Worm (Caenorhabditis elegans) whole organism, L4 larva: Measurements from ENCODE around the gene C39E9.12.
A peak's percentile ranks its signal among the peaks of the same experiment; 100 is the strongest.

ENCODE experiments used
- F10B5.3 ChIP-seq: sonication (generic microtip); optimal IDR thresholded peaks from 2 replicates; lab custom pipeline; 2016; ENCODE audit warnings: mild to moderate bottlenecking, missing genetic modification characterization, missing compliant biosample characterization
- F26F4.8 ChIP-seq: fragments of 200-800 bp; sonication (Bioruptor generic); conservative IDR thresholded peaks from 2 replicates; pipeline ENCODE4 v1.3.6; 2022; ENCODE audit warnings: missing genetic modification characterization, missing compliant biosample characterization
- R02D3.7 ChIP-seq: fragments of 150-350 bp; sonication (generic microtip); optimal IDR thresholded peaks from 3 replicates; lab custom pipeline; 2014; ENCODE audit warnings: missing biosample characterization, missing genetic modification characterization
- T20F7.1 ChIP-seq: fragments of 200-800 bp; sonication (Bioruptor generic); optimal IDR thresholded peaks from 2 replicates; lab custom pipeline; 2018; ENCODE audit warnings: mild to moderate bottlenecking, missing genetic modification characterization, missing compliant biosample characterization
- Y75B8A.6 ChIP-seq: fragments of 200-800 bp; sonication (Bioruptor generic); IDR thresholded peaks from 2 replicates; pipeline ENCODE4 v1.3.6; 2022; ENCODE audit warnings: missing genetic modification reagents, missing genetic modification characterization, missing compliant biosample characterization
- ZK337.2 ChIP-seq: fragments of 200-800 bp; sonication (Bioruptor generic); IDR thresholded peaks from 2 replicates; pipeline ENCODE4 v1.3.6; 2022; ENCODE audit warnings: missing genetic modification reagents, missing genetic modification characterization, missing compliant biosample characterization
- ZK546.5 ChIP-seq, 2 experiments: sonication (generic microtip); optimal IDR thresholded peaks; 2 replicates each; lab custom pipeline; 2017; ENCODE audit warnings: missing biosample characterization in 2 of 2, missing genetic modification characterization in 2 of 2
- aha-1 ChIP-seq: fragments of 150-350 bp; peaks from one replicate; lab custom pipeline; 2014; ENCODE audit warnings: missing biosample characterization, missing genetic modification characterization
- arid-1 ChIP-seq: fragments of 200-800 bp; sonication (Bioruptor generic); conservative IDR thresholded peaks from 2 replicates; pipeline ENCODE4 v1.3.6; 2022; ENCODE audit warnings: missing genetic modification reagents, missing genetic modification characterization, missing compliant biosample characterization
- attf-4 ChIP-seq: sonication (generic microtip); optimal IDR thresholded peaks from 3 replicates; lab custom pipeline; 2017; ENCODE audit warnings: missing biosample characterization, missing genetic modification characterization
- ceh-20 ChIP-seq: fragments of 200-800 bp; sonication (Bioruptor generic); IDR thresholded peaks from 2 replicates; pipeline ENCODE4 v1.3.6; 2022; ENCODE audit warnings: missing genetic modification reagents, missing genetic modification characterization, missing compliant biosample characterization
- ceh-62 ChIP-seq: sonication (generic microtip); optimal IDR thresholded peaks from 2 replicates; lab custom pipeline; 2017; ENCODE audit warnings: missing biosample characterization, missing genetic modification characterization
- cey-2 ChIP-seq: sonication (generic microtip); optimal IDR thresholded peaks from 3 replicates; lab custom pipeline; 2017; ENCODE audit warnings: missing genetic modification characterization, mild to moderate bottlenecking, missing compliant biosample characterization, antibody characterized with exemption, borderline replicate concordance; ENCODE audit not compliant: insufficient read depth
- daf-16 ChIP-seq, 3 experiments: sonication (generic microtip); optimal IDR thresholded peaks; 2 replicates each; lab custom pipeline; 2016 to 2017; ENCODE audit warnings: missing genetic modification characterization in 3 of 3, missing genetic modification reagents in 3 of 3, mild to moderate bottlenecking in 2 of 3, missing compliant biosample characterization in 2 of 3, missing biosample characterization in 1 of 3, moderate library complexity in 1 of 3
- daf-8 ChIP-seq: fragments of 200-800 bp; sonication (Bioruptor generic); IDR thresholded peaks from 2 replicates; pipeline ENCODE4 v1.3.6; 2022; ENCODE audit warnings: missing genetic modification characterization, missing compliant biosample characterization
- dmd-9 ChIP-seq: fragments of 200-800 bp; sonication (Bioruptor generic); IDR thresholded peaks from 2 replicates; pipeline ENCODE4 v1.3.6; 2022; ENCODE audit warnings: missing genetic modification reagents, missing genetic modification characterization, missing compliant biosample characterization
- dpl-1 ChIP-seq: fragments of 150-350 bp; optimal IDR thresholded peaks from 2 replicates; lab custom pipeline; 2014; ENCODE audit warnings: missing biosample characterization, missing genetic modification reagents, missing genetic modification characterization
- egl-43 ChIP-seq: fragments of 200-800 bp; sonication (Bioruptor generic); IDR thresholded peaks from 2 replicates; pipeline ENCODE4 v1.3.6; 2022; ENCODE audit warnings: missing genetic modification reagents, missing genetic modification characterization, missing compliant biosample characterization
- fkh-10 ChIP-seq: fragments of 150-350 bp; optimal IDR thresholded peaks from 2 replicates; lab custom pipeline; 2014; ENCODE audit warnings: missing biosample characterization, missing genetic modification reagents, missing genetic modification characterization
- hif-1 ChIP-seq, 2 experiments: sonication (generic microtip); optimal IDR thresholded peaks; 2 replicates each; lab custom pipeline; 2016 to 2017; ENCODE audit warnings: missing compliant biosample characterization in 2 of 2, missing genetic modification characterization in 2 of 2, missing genetic modification reagents in 2 of 2, missing genotype in 2 of 2, mild to moderate bottlenecking in 1 of 2
- hmg-1.1 ChIP-seq: fragments of 200-800 bp; sonication (Bioruptor generic); IDR thresholded peaks from 2 replicates; pipeline ENCODE4 v1.3.6; 2022; ENCODE audit warnings: missing genetic modification reagents, missing genetic modification characterization, missing compliant biosample characterization
- lin-39 ChIP-seq: fragments of 150-350 bp; optimal IDR thresholded peaks from 2 replicates; lab custom pipeline; 2014; ENCODE audit warnings: missing biosample characterization, missing genetic modification reagents, missing genetic modification characterization
- lir-3 ChIP-seq: sonication (generic microtip); optimal IDR thresholded peaks from 2 replicates; lab custom pipeline; 2016; ENCODE audit warnings: mild to moderate bottlenecking, missing genetic modification characterization, missing compliant biosample characterization
- madf-5 ChIP-seq, 2 experiments: fragments of 200-800 bp; sonication (Bioruptor generic); IDR thresholded peaks; 2 replicates each; pipeline ENCODE4 v1.3.6; 2022; ENCODE audit warnings: missing compliant biosample characterization in 2 of 2, missing genetic modification characterization in 2 of 2
- mdl-1 ChIP-seq, 2 experiments: fragments of 150-350 bp in 1 of 2; sonication (generic microtip) in 1 of 2; optimal IDR thresholded peaks; 2 replicates each; lab custom pipeline; 2014 to 2017; ENCODE audit warnings: missing biosample characterization in 2 of 2, missing genetic modification characterization in 2 of 2
- nhr-111 ChIP-seq: fragments of 200-800 bp; sonication (Bioruptor generic); optimal IDR thresholded peaks from 2 replicates; lab custom pipeline; 2018; ENCODE audit warnings: mild to moderate bottlenecking, missing genetic modification characterization, missing compliant biosample characterization
- nhr-25 ChIP-seq: sonication (generic microtip); optimal IDR thresholded peaks from 2 replicates; lab custom pipeline; 2017; ENCODE audit warnings: missing genetic modification characterization, mild to moderate bottlenecking, missing compliant biosample characterization, antibody characterized with exemption, moderate library complexity, borderline replicate concordance; ENCODE audit not compliant: insufficient read depth
- nhr-41 ChIP-seq: fragments of 200-800 bp; sonication (Bioruptor generic); IDR thresholded peaks from 2 replicates; pipeline ENCODE4 v1.3.6; 2022; ENCODE audit warnings: missing genetic modification reagents, missing genetic modification characterization, missing compliant biosample characterization
- nhr-48 ChIP-seq: sonication (generic microtip); optimal IDR thresholded peaks from 2 replicates; lab custom pipeline; 2016; ENCODE audit warnings: mild to moderate bottlenecking, missing genetic modification characterization, missing compliant biosample characterization
- nhr-77 ChIP-seq: fragments of 150-350 bp; optimal IDR thresholded peaks from 2 replicates; lab custom pipeline; 2014; ENCODE audit warnings: missing biosample characterization, missing genetic modification characterization
- sdz-12 ChIP-seq: fragments of 200-800 bp; sonication (Bioruptor generic); optimal IDR thresholded peaks from 2 replicates; lab custom pipeline; 2018; ENCODE audit warnings: mild to moderate bottlenecking, missing genetic modification characterization, missing compliant biosample characterization
- set-16 ChIP-seq: fragments of 200-800 bp; sonication (Bioruptor generic); IDR thresholded peaks from 2 replicates; pipeline ENCODE4 v1.3.6; 2022; ENCODE audit warnings: missing genetic modification reagents, missing genetic modification characterization, missing compliant biosample characterization
- snpc-4 ChIP-seq: fragments of 150-350 bp; optimal IDR thresholded peaks from 2 replicates; lab custom pipeline; 2014; ENCODE audit warnings: missing biosample characterization, missing genetic modification characterization
- tra-1 ChIP-seq: fragments of 200-800 bp; sonication (Bioruptor generic); IDR thresholded peaks from 2 replicates; pipeline ENCODE4 v1.3.6; 2022; ENCODE audit warnings: missing genetic modification reagents, missing genetic modification characterization, missing compliant biosample characterization
- vab-7 ChIP-seq: fragments of 200-800 bp; sonication (Bioruptor generic); IDR thresholded peaks from 2 replicates; pipeline ENCODE4 v1.3.6; 2022; ENCODE audit warnings: missing genetic modification reagents, missing genetic modification characterization, missing compliant biosample characterization
- zfp-2 ChIP-seq: sonication (generic microtip); optimal IDR thresholded peaks from 2 replicates; lab custom pipeline; 2016; ENCODE audit warnings: mild to moderate bottlenecking, missing genetic modification characterization, missing compliant biosample characterization
- zip-11 ChIP-seq: fragments of 200-800 bp; sonication (Bioruptor generic); IDR thresholded peaks from 2 replicates; pipeline ENCODE4 v1.3.6; 2022; ENCODE audit warnings: missing genetic modification characterization, missing compliant biosample characterization

The C39E9.12 gene

DNA sequence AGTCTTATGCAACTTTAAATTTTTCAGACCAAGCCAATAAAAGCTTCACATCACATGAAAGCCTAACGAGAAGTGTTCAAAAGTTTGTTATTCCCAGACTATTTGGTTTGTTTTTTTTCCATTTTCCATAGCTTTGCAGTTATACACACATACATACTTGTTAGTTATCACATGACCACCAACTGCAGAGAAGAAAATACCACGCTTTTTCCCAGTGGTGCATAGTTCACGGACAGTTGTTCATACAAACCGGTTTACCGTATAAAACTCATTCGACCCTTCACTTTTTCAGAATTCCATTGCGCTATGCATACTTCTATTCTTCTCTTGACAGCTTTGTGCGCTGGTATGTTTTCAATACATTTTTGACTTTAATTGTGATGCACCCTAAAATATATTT, 30.1 kb upstream of the C39E9.12 start, which contains the start of gene scl-5:
scl-5 (plus strand) TSS at position 301 of the 400 bp plus-strand sequence.
- no peak for TF ChIP-seq sdz-12 (GFP tag; lab: Kevin White, UChicago)
- no peak for TF ChIP-seq daf-16 (GFP tag; optimal IDR thresholded peaks at IDR 0.05; lab: Kevin White, UChicago)
- no peak for TF ChIP-seq daf-16 (tag; optimal IDR thresholded peaks at IDR 0.05; lab: Kevin White, UChicago)
- TF ChIP-seq attf-4 (tag; lab: Kevin White, UChicago), result no peak
- TF ChIP-seq dmd-9 (GFP tag; lab: Robert Waterston, UW), result no peak
- TF ChIP-seq cey-2 (tag; lab: Kevin White, UChicago), result no peak
- no peak for TF ChIP-seq vab-7
- TF ChIP-seq ZK337.2 (GFP tag; lab: Robert Waterston, UW), result no peak
- TF ChIP-seq nhr-25 (tag; lab: Kevin White, UChicago), result no peak
- TF ChIP-seq lin-39 (tag; lab: Kevin White, UChicago), result no peak

DNA sequence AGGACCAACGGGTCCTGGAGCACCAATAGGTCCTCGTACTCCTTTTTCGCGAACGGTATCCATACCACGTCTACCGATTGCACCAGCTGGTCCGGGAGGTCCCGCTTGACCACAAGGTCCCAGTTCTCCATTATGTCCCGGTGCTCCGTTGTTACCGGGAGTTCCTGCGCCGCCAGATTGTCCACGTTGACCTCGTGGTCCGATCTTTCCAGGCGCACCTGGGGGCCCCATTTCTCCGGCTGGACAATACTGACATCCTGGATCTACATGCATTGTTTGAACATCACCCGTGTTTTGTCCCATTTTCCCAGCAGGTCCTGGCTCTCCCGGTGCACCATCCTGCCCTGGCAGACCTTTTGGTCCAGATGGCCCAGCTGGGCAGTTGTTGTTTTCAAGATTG, 27.8 kb upstream of the C39E9.12 start:
- TF ChIP-seq hmg-1.1 (no peak), ceh-62 (no peak), egl-43 (0 out of 2 replicates have a peak, but pooled peaks have one; percentile 36), aha-1 (tag; lab: Kevin White, UChicago) (peak; percentile 80), set-16 (peak; percentile 68; the same call in 1 of the 2 replicates), nhr-77 (tag; lab: Kevin White, UChicago) (no peak), cey-2 (tag; lab: Kevin White, UChicago) (no peak), nhr-41 (no peak)

DNA sequence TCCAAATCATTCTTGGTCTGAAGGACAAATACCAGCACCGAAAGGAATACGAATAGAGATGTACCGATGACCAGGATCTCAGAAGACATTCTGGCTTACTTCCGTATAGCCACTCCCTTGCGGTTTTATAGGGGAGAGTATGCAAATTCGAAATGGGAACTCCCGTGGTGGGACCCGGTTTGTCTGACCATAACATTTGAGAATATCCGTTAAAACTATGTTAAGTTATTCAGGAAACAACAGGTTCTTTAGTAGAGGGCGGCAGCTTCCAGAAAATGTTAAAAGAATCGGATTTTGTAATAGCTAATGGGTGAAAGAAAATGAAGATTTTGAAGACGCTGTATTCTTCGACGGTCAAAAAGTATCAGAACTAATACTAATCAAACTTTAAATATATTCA, 26.6 kb upstream of the C39E9.12 start, which contains the start of gene col-131:
col-131 (minus strand) TSS at position 101 of the 400 bp plus-strand sequence.
- TF ChIP-seq snpc-4 (tag; lab: Kevin White, UChicago), result no peak
- TF ChIP-seq nhr-48 (tag; lab: Kevin White, UChicago), result no peak
- no peak for TF ChIP-seq zip-11 (GFP tag; lab: Robert Waterston, UW)
- no peak for TF ChIP-seq F26F4.8 (GFP tag; lab: Robert Waterston, UW)
- TF ChIP-seq nhr-41, result no peak
- TF ChIP-seq dpl-1 (GFP tag; lab: Kevin White, UChicago), result no peak
- no peak for TF ChIP-seq ceh-62
- no peak for TF ChIP-seq lir-3
- TF ChIP-seq mdl-1 (tag; optimal IDR thresholded peaks at IDR 0.05; lab: Kevin White, UChicago), result no peak
- no peak for TF ChIP-seq nhr-77 (tag; lab: Kevin White, UChicago)
- TF ChIP-seq ceh-20 (GFP tag; lab: Robert Waterston, UW), result no peak
- no peak for TF ChIP-seq arid-1 (GFP tag; lab: Robert Waterston, UW)
- no peak for TF ChIP-seq R02D3.7 (tag; lab: Kevin White, UChicago)
- TF ChIP-seq egl-43, result no peak
- TF ChIP-seq zfp-2 (tag; lab: Kevin White, UChicago), result no peak
- TF ChIP-seq F10B5.3 (tag; lab: Kevin White, UChicago), result no peak
- TF ChIP-seq daf-8 (GFP tag; lab: Robert Waterston, UW), result no peak
- TF ChIP-seq, all 104 proteins: peak for 0

DNA sequence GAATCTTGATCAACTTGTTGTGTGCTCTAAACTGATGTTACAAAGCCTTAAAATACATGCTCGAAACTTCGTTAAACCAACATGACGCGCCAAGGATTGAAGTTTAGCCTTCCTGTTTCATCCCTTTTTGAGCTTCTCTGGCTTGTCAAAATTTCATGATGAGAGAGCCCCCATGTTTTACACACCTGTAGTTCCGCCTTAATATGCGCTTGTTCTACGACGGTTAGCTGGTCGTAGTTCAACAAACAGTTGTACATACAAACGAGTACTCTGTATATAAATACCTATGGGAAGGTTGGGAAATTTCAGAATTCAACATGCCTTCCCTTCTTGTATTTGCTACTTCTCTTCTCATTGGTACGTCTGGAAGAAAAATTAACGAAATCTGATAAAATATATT, 25.4 kb upstream of the C39E9.12 start, which contains the start of gene scl-6:
scl-6 (plus strand) TSS at position 301 of the 400 bp plus-strand sequence.
- no peak for TF ChIP-seq T20F7.1 (GFP tag; lab: Kevin White, UChicago)
- no peak for TF ChIP-seq sdz-12 (GFP tag; lab: Kevin White, UChicago)
- no peak for TF ChIP-seq Y75B8A.6 (GFP tag; lab: Robert Waterston, UW)
- TF ChIP-seq vab-7, result no peak
- no peak for TF ChIP-seq set-16
- no peak for TF ChIP-seq F10B5.3 (tag; lab: Kevin White, UChicago)
- no peak for TF ChIP-seq ZK546.5 (tag; optimal IDR thresholded peaks at IDR 0.05; lab: Kevin White, UChicago)
- no peak for TF ChIP-seq madf-5 (GFP tag; IDR thresholded peaks at IDR 0.05; lab: Robert Waterston, UW)
- no peak for TF ChIP-seq tra-1 (GFP tag; lab: Robert Waterston, UW)
- TF ChIP-seq nhr-111, result no peak
- no peak for TF ChIP-seq zip-11 (GFP tag; lab: Robert Waterston, UW)
- no peak for TF ChIP-seq hif-1 (tag; optimal IDR thresholded peaks at IDR 0.05; lab: Kevin White, UChicago)
- TF ChIP-seq fkh-10 (GFP tag; lab: Kevin White, UChicago), result no peak
